Fruit fly (Drosophila melanogaster): ENCODE results near the gene Usp32.

The Usp32 gene

DNA sequence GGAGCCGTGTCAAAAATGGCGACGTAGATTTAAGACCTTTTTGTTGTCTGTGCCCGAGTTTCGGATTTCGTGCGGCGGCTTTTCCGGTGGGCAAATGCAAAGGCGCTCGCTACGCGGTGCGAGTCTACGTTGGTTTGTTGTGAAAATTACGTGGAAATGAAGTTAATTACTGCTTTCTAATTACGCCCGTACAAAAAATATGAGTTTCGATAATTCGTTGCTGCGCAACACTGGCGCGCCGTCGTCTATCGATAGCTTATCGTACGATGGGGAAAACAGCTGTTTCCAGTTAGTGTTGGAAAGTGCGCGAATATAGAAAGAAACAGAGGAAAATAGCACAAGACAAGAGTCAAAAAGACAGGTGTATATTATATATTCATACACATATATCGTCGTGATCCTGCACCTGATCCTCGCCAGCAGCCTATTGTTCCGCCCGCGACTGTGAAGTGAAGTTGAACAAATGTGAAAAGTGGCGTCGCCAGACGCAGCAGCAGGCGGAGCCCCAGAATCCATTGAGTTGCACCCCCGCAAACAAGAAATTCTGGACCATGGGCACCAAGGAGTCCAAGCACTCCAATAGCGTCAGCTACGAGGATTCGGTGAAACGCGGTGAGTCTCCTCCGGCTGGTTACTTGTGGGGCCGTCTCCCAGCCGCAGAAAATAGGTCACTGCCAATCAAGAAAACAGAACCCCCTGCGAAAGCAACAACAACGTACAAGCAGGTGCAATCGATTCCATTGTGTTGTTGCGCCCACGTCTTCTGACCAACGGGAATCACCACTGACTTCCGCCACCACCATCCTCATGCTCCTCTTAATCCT, at the start of gene Usp32, which contains the start of gene Rab8 (continued):
- TF ChIP-seq klu (GFP tag; IDR thresholded peaks at IDR 0.05), result no peak; the same call in 1 of the 2 replicates
- TF ChIP-seq Asciz (GFP tag; optimal IDR thresholded peaks at IDR 0.05), result no peak
- TF ChIP-seq vfl (GFP tag; optimal IDR thresholded peaks at IDR 0.05), result peak; percentile 62
- TF ChIP-seq z (GFP tag; IDR thresholded peaks at IDR 0.05), result no peak
- no peak for TF ChIP-seq Hr78 (GFP tag; optimal IDR thresholded peaks at IDR 0.05)
- TF ChIP-seq CG2889 (GFP tag; IDR thresholded peaks at IDR 0.05), result no peak
- TF ChIP-seq usp (GFP tag; optimal IDR thresholded peaks at IDR 0.05), result no peak
- TF ChIP-seq grau (tag; optimal IDR thresholded peaks at IDR 0.05), result peak; percentile 61
- no peak for TF ChIP-seq pan (optimal IDR thresholded peaks at IDR 0.05)
- TF ChIP-seq pan (GFP tag; optimal IDR thresholded peaks at IDR 0.05 in 1 of 2, IDR thresholded peaks at IDR 0.05 in 1 of 2), result peak in 1 of 2 experiments; percentile 47
- TF ChIP-seq D (optimal IDR thresholded peaks at IDR 0.05), result no peak
- no peak for TF ChIP-seq D (GFP tag; optimal IDR thresholded peaks at IDR 0.05)
- TF ChIP-seq bcd (GFP tag; optimal IDR thresholded peaks at IDR 0.05), result no peak
- TF ChIP-seq en (GFP tag; optimal IDR thresholded peaks at IDR 0.05), result no peak
- TF ChIP-seq CG8924 (tag; optimal IDR thresholded peaks at IDR 0.05), result peak; percentile 32
- TF ChIP-seq MESR4 (GFP tag; optimal IDR thresholded peaks at IDR 0.05), result peak; percentile 96
- 0 out of 3 replicates have a peak, but pooled peaks have one; percentile 28 for TF ChIP-seq CG6175 (GFP tag; IDR thresholded peaks at IDR 0.05)
- TF ChIP-seq sna (GFP tag; IDR thresholded peaks at IDR 0.05; ENCODE audit: partially characterized antibody), result peak; percentile 61; the same call in 1 of the 2 replicates
- TF ChIP-seq ase (GFP tag; IDR thresholded peaks at IDR 0.05), result no peak
- TF ChIP-seq ttk (GFP tag; IDR thresholded peaks at IDR 0.05), result no peak
- TF ChIP-seq knrl (GFP tag; IDR thresholded peaks at IDR 0.05; ENCODE audit: partially characterized antibody), result peak; percentile 84
- 0 out of 2 replicates have a peak, but pooled peaks have one; percentile 6 for TF ChIP-seq HLH3B (GFP tag; IDR thresholded peaks at IDR 0.05)
- TF ChIP-seq jing (GFP tag; optimal IDR thresholded peaks at IDR 0.05), result no peak
- TF ChIP-seq bab2 (GFP tag; optimal IDR thresholded peaks at IDR 0.05), result peak; percentile 30
- peak; percentile 55 for TF ChIP-seq CG12744 (GFP tag; optimal IDR thresholded peaks at IDR 0.05)
- no peak for TF ChIP-seq CG10959 (GFP tag; IDR thresholded peaks at IDR 0.05)
- TF ChIP-seq danr (GFP tag; IDR thresholded peaks at IDR 0.05), result 0 out of 2 replicates have a peak, but pooled peaks have one; percentile 6
- TF ChIP-seq Adf1 (GFP tag; IDR thresholded peaks at IDR 0.05), result peak; percentile 28; the same call in 1 of the 2 replicates
- TF ChIP-seq CG6683 (GFP tag; optimal IDR thresholded peaks at IDR 0.05), result peak; percentile 22
- peak; percentile 20 for TF ChIP-seq ATbp (GFP tag; optimal IDR thresholded peaks at IDR 0.05)
- no peak for TF ChIP-seq ro (GFP tag; IDR thresholded peaks at IDR 0.05)
- TF ChIP-seq Six4 (GFP tag; optimal IDR thresholded peaks at IDR 0.05), result peak; percentile 34
- TF ChIP-seq CG3065 (GFP tag; optimal IDR thresholded peaks at IDR 0.05), result peak; percentile 18
- TF ChIP-seq tll (GFP tag; optimal IDR thresholded peaks at IDR 0.05), result peak in 1 of 2 experiments; percentile 82
- peak; percentile 82 for TF ChIP-seq Dbx (GFP tag; IDR thresholded peaks at IDR 0.05)
- peak; percentile 57 for TF ChIP-seq pfk (GFP tag; optimal IDR thresholded peaks at IDR 0.05)
- TF ChIP-seq CG32767 (GFP tag; IDR thresholded peaks at IDR 0.05), result no peak
- no peak for TF ChIP-seq dysf (GFP tag; IDR thresholded peaks at IDR 0.05)
- peak; percentile 31 for TF ChIP-seq fd64A (GFP tag; optimal IDR thresholded peaks at IDR 0.05)
- TF ChIP-seq unc-4 (GFP tag; IDR thresholded peaks at IDR 0.05; ENCODE audit: partially characterized antibody), result peak; percentile 88
- TF ChIP-seq CG9437 (GFP tag; optimal IDR thresholded peaks at IDR 0.05), result peak; percentile 56
- no peak for TF ChIP-seq seq (GFP tag; IDR thresholded peaks at IDR 0.05)
- peak; percentile 78 for TF ChIP-seq CG34376 (GFP tag; optimal IDR thresholded peaks at IDR 0.05)
- peak; percentile 81 for TF ChIP-seq Bteb2 (GFP tag; optimal IDR thresholded peaks at IDR 0.05)
- TF ChIP-seq CG6689 (GFP tag; IDR thresholded peaks at IDR 0.05), result 0 out of 2 replicates have a peak, but pooled peaks have one; percentile 6
- TF ChIP-seq Bdp1 (GFP tag; optimal IDR thresholded peaks at IDR 0.05), result peak; percentile 64
- TF ChIP-seq nerfin-2 (GFP tag; IDR thresholded peaks at IDR 0.05; ENCODE audit: partially characterized antibody), result peak; percentile 57
- TF ChIP-seq CG1233 (GFP tag; optimal IDR thresholded peaks at IDR 0.05), result peak; percentile 1
- peak; percentile 68 for TF ChIP-seq Hr3 (GFP tag; optimal IDR thresholded peaks at IDR 0.05)

Data from whole organism, embryonic.